Worm (Caenorhabditis elegans) whole organism, midembryonic: Measurements from ENCODE around the gene cct-1.

Source experiments
- T22C8.4 ChIP-seq: fragments of 200-800 bp; sonication (Bioruptor generic); IDR thresholded peaks from 2 replicates; pipeline ENCODE4 v1.3.6; 2022; ENCODE audit warnings: missing genetic modification characterization, missing compliant biosample characterization
- cog-1 ChIP-seq: sonication (generic microtip); optimal IDR thresholded peaks from 2 replicates; lab custom pipeline; 2016; ENCODE audit warnings: missing genetic modification characterization, missing compliant biosample characterization
- flt-1 ChIP-seq: fragments of 200-800 bp; sonication (Bioruptor generic); IDR thresholded peaks from 2 replicates; pipeline ENCODE4 v1.3.6; 2022; ENCODE audit warnings: missing genetic modification characterization, missing compliant biosample characterization
- klf-2 ChIP-seq: fragments of 200-800 bp; sonication (Bioruptor generic); conservative IDR thresholded peaks from 2 replicates; pipeline ENCODE4 v1.3.6; 2022; ENCODE audit warnings: missing genetic modification reagents, missing genetic modification characterization, missing compliant biosample characterization
- med-1 ChIP-seq: sonication (generic microtip); optimal IDR thresholded peaks from 2 replicates; lab custom pipeline; 2017; ENCODE audit warnings: missing genetic modification characterization, mild to moderate bottlenecking, missing compliant biosample characterization, antibody characterized with exemption, missing genetic modification reagents; ENCODE audit not compliant: insufficient read depth
- ref-1 ChIP-seq: fragments of 200-800 bp; sonication (Bioruptor generic); conservative IDR thresholded peaks from 2 replicates; pipeline ENCODE4 v1.3.6; 2022; ENCODE audit warnings: missing genetic modification reagents, missing genetic modification characterization, missing compliant biosample characterization
- tab-1 ChIP-seq: fragments of 200-800 bp; sonication (Bioruptor generic); IDR thresholded peaks from 2 replicates; pipeline ENCODE4 v1.3.6; 2022; ENCODE audit warnings: missing genetic modification characterization, missing compliant biosample characterization
- ztf-23 ChIP-seq: fragments of 200-800 bp; sonication (Bioruptor generic); IDR thresholded peaks from 2 replicates; pipeline ENCODE4 v1.3.6; 2022; ENCODE audit warnings: missing genetic modification reagents, missing genetic modification characterization, missing compliant biosample characterization
- ztf-29 ChIP-seq: fragments of 200-800 bp; sonication (Bioruptor generic); IDR thresholded peaks from 2 replicates; pipeline ENCODE4 v1.3.6; 2022; ENCODE audit warnings: missing genetic modification reagents, missing genetic modification characterization, missing compliant biosample characterization

The cct-1 gene

DNA sequence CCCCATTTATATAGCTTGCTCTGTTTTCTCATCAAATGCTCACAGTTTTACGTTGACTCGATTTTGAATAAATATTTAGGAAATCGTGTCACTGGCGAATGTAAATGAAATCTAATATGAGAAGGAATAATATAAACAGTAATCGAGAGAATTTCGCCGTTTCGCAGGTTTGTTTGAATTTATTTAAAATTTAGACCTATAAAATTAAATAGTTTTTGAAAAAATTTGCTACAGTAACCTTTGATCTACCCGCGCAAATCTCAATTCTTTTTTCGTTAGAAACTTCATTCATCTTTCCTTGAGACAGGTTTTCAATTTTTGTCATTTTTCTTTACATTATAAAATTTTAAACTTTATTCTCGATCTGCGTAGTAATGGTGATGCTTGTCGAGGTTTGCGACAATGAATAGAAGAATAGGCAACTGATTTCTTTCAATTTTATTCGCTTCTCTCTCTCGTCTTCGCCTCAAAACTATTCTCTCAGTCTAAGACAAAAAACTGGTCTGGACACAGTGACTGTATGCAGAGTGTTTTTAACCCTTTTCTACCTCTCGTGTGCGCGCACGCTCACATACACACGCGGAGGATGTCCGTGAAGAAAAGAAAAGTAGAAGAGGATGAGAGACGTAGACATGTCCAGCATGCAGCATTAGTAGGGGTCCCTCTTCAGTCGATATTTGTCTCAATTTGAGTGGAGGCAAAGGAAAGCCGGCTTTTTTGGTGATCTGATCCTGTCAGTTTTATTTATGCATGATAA lies 37.2 kb downstream of the cct-1 start, which contains the start of gene dab-1:
Gene dab-1 (plus strand): TSS at position 78 of the 757 bp plus-strand sequence.
- TF ChIP-seq klf-2 (no peak), cog-1 (tag; lab: Kevin White, UChicago) (no peak), ztf-29 (no peak), tab-1 (no peak), flt-1 (GFP tag; lab: Robert Waterston, UW) (no peak), med-1 (GFP tag; lab: Kevin White, UChicago) (no peak), ref-1 (no peak), ztf-23 (GFP tag; lab: Robert Waterston, UW) (no peak), T22C8.4 (no peak)

DNA sequence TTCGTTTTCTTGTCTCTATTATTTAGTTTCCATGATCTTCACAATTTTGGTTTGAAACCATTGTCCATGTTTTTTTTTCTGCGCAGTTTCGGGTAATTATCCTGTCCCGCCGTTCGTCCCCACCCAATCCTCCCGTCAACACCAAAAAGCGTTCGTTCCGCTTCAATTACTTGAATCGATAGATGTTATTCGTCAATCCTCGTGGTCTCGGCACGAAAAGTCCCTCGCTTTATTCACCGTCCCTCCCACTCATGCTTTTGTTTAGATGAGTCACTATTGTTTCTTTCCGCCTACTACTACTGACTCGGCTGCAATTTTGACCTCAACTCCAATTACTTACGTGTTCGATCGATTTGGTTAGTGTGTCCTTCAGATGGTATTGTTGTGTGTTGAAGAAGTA lies 38.2 kb downstream of the cct-1 start:
- TF ChIP-seq T22C8.4 (no peak), med-1 (GFP tag; lab: Kevin White, UChicago) (no peak), ztf-23 (GFP tag; lab: Robert Waterston, UW) (no peak), tab-1 (no peak), ref-1 (no peak), flt-1 (GFP tag; lab: Robert Waterston, UW) (no peak), cog-1 (tag; lab: Kevin White, UChicago) (no peak), klf-2 (no peak), ztf-29 (no peak)

DNA sequence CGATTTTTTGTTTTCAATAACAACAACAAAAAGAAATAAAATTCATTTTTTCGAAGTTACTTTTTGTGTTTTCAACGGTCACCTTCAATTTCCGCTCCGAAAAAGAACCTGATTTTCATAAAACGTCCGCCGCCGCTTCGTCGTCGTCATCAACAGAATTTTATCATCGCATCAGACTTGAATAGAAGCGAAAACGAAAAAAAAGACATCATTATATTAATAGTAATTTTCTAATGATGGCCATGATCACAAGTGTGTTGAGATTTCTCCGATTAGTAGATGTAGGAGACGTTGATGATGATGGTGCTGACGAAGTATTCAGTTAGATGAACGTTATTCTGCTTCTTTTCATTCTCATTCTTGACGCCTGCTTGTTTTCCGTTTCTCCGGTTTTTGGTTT lies 38.7 kb downstream of the cct-1 start:
- TF ChIP-seq cog-1 (tag; lab: Kevin White, UChicago), result no peak
- no peak for TF ChIP-seq tab-1

DNA sequence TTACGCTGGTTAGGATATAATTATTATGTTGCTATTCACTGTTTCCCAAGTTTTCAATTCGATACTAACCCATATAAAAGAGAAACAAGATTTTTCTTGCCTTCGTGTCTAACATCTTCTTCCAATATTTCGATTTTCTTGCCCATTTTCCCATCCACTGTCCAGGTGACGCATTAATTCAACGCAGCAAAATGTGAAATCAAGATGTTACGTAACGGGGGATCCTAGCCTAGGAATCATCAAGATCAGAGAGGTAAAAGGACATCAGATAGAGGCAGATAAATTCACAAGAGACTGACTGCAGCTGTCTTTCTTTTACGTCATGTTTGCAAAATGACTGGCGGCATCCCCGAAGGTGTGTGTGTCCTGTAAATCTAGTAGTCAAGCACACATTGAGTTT lies 39.4 kb downstream of the cct-1 start:
- TF ChIP-seq klf-2, result no peak
- TF ChIP-seq T22C8.4, result no peak
- no peak for TF ChIP-seq ref-1
- no peak for TF ChIP-seq ztf-23 (GFP tag; lab: Robert Waterston, UW)
- no peak for TF ChIP-seq ztf-29
- TF ChIP-seq tab-1, result no peak
- no peak for TF ChIP-seq flt-1 (GFP tag; lab: Robert Waterston, UW)
- no peak for TF ChIP-seq med-1 (GFP tag; lab: Kevin White, UChicago)

DNA sequence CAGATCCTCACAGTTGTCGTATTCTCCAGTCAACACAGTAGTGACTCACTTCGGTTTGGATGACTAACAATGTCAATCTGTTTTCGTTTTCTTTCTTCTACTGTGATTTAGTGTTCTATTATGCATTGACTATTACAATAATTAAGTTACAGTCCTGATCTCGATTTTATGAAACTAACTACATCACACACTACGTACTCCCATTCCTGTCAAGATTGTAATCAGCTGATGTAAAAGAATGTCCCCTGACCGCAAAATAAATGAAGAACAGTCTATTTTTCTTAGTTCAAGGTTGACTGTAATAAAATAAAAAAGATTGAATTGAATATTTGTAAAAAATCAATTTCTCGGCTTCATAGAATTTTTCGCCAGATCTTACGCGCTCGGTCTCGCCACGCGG lies 40.1 kb downstream of the cct-1 start:
- no peak for TF ChIP-seq cog-1 (tag; lab: Kevin White, UChicago)
- TF ChIP-seq tab-1, result no peak
- no peak for TF ChIP-seq flt-1 (GFP tag; lab: Robert Waterston, UW)
- TF ChIP-seq T22C8.4, result no peak

DNA sequence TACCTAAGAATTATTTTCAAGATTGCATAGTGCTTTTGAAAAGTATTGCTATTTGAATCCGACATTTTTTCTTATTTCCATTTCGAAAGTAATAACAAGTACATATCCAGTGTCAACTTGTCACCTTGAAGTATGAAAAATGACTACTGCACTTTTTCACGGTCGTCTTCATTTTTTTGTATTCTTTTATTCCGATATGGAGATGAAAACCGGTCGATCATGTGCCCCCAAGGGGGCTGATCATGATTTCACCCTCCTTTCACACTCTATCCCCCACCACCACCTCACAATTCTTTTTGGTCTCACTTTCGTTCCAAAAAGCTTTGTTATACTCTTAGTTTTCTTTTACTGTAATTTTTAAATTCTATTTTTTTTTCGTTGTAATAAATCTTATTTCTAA lies 40.7 kb downstream of the cct-1 start:
- no peak for TF ChIP-seq ztf-23 (GFP tag; lab: Robert Waterston, UW)
- no peak for TF ChIP-seq cog-1 (tag; lab: Kevin White, UChicago)
- no peak for TF ChIP-seq ztf-29
- no peak for TF ChIP-seq ref-1
- TF ChIP-seq flt-1 (GFP tag; lab: Robert Waterston, UW), result no peak
- TF ChIP-seq med-1 (GFP tag; lab: Kevin White, UChicago), result no peak

DNA sequence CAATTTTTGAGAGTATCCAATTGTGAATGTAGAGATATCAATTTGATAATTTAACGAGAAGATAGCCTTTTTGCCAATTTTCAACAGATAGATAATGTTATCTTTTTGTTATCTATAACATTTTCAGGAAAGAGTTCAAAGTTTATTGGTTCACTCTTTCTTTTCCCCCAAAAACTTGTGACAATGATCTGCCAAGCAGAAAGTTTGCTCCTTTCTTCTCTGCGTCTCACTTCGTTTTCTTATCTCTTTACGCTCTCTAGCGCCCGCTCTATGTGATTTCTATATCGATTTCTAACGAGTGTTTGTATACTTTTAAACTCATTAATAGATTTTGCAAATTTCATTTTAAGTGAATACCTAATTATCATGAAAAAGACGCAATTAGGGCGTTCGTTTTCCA lies 41.2 kb downstream of the cct-1 start:
- no peak for TF ChIP-seq ref-1
- no peak for TF ChIP-seq T22C8.4
- no peak for TF ChIP-seq med-1 (GFP tag; lab: Kevin White, UChicago)
- no peak for TF ChIP-seq flt-1 (GFP tag; lab: Robert Waterston, UW)
- no peak for TF ChIP-seq klf-2
- no peak for TF ChIP-seq ztf-29
- no peak for TF ChIP-seq tab-1
- TF ChIP-seq ztf-23 (GFP tag; lab: Robert Waterston, UW), result no peak
- TF ChIP-seq cog-1 (tag; lab: Kevin White, UChicago), result no peak

DNA sequence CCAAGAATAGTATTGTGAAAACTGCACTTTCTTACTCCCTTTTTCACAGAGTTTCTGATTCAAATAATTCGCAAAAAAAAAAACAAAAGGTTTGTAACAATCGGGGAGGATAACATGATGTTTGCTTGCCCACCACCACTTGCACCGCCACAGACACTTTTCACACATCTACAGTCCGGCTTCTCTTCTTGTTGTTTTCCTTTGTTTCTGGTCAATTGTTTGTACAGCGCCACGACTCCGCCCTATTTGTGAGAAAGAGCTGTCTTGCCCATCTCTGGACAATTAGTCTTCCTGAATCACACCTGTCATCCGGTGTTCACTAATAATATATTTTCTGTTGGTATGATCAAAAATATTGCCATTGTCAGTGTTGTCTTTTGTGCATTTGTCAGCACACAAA lies 45.7 kb downstream of the cct-1 start, which contains the start of gene M110.9:
Gene M110.9 (plus strand): TSS at position 301 of the 400 bp plus-strand sequence.
- TF ChIP-seq ztf-23 (GFP tag; lab: Robert Waterston, UW) (no peak), flt-1 (GFP tag; lab: Robert Waterston, UW) (no peak), T22C8.4 (no peak), tab-1 (no peak), med-1 (GFP tag; lab: Kevin White, UChicago) (no peak)

DNA sequence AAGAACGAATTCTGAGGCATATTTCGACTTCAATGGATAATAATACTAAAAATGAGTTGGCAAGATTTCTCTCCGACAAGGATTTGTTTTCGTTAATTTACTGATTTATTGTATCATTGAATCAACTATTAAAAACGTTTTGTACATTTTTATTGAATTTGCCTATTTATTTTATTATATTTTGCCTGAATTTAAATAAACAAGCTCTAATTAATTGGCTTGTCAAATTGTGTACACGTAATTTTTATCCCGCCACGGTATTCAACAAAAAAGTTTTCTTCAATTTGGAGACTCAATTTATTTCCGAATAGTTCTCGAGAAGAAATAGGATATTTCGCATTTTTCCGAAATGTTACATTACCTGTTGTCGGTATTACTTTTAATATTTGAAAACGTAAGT lies 47.2 kb downstream of the cct-1 start, which contains the start of gene M110.7:
Gene M110.7 (plus strand): TSS at position 301 of the 400 bp plus-strand sequence.
- no peak for TF ChIP-seq cog-1 (tag; lab: Kevin White, UChicago)
- TF ChIP-seq ref-1, result no peak
- TF ChIP-seq flt-1 (GFP tag; lab: Robert Waterston, UW), result no peak
- no peak for TF ChIP-seq ztf-23 (GFP tag; lab: Robert Waterston, UW)
- TF ChIP-seq tab-1, result no peak
- TF ChIP-seq med-1 (GFP tag; lab: Kevin White, UChicago), result no peak
- TF ChIP-seq ztf-29, result no peak
- TF ChIP-seq klf-2, result no peak
- no peak for TF ChIP-seq T22C8.4
